Fruit fly (Drosophila melanogaster) whole organism, embryonic: ENCODE data around the gene CG17754.

Source experiments
- Ada2b ChIP-seq: fragments of 200-800 bp; sonication (Bioruptor generic); IDR thresholded peaks from 2 replicates; pipeline ENCODE4 v1.3.6; 2022; ENCODE audit warnings: missing biosample characterization, missing genetic modification characterization
- Atf6 ChIP-seq: fragments of 200-800 bp; sonication (Bioruptor generic); IDR thresholded peaks from 2 replicates; pipeline ENCODE4 v1.3.6; 2022; ENCODE audit warnings: missing biosample characterization, missing genetic modification characterization
- Bteb2 ChIP-seq: fragments of 200-800 bp; sonication (Bioruptor generic); optimal IDR thresholded peaks from 2 replicates; lab custom pipeline; 2016; ENCODE audit warnings: missing biosample characterization, missing genetic modification characterization
- CG10543 ChIP-seq: fragments of 200-800 bp; sonication (Bioruptor generic); optimal IDR thresholded peaks from 3 replicates; lab custom pipeline; 2017; ENCODE audit warnings: missing biosample characterization, mild to moderate bottlenecking, missing genetic modification characterization, moderate library complexity
- CG10565 ChIP-seq: fragments of 200-800 bp; sonication (Bioruptor generic); optimal IDR thresholded peaks from 3 replicates; lab custom pipeline; 2016; ENCODE audit warnings: missing biosample characterization, mild to moderate bottlenecking, missing genetic modification characterization
- CG14667 ChIP-seq: fragments of 200-800 bp; sonication (Bioruptor generic); IDR thresholded peaks from 2 replicates; pipeline ENCODE4 v1.3.6; 2022; ENCODE audit warnings: missing biosample characterization, missing genetic modification characterization
- CG15269 ChIP-seq: fragments of 200-800 bp; sonication (Bioruptor generic); optimal IDR thresholded peaks from 2 replicates; lab custom pipeline; 2018; ENCODE audit warnings: missing biosample characterization, mild to moderate bottlenecking, missing genetic modification characterization, moderate library complexity
- CG16863 ChIP-seq: fragments of 200-800 bp; sonication (Bioruptor generic); optimal IDR thresholded peaks from 3 replicates; lab custom pipeline; 2016; ENCODE audit warnings: missing biosample characterization, missing genetic modification characterization
- CG17359 ChIP-seq: fragments of 200-800 bp; sonication (Bioruptor generic); optimal IDR thresholded peaks from 3 replicates; lab custom pipeline; 2018; ENCODE audit warnings: missing biosample characterization, mild to moderate bottlenecking, missing genetic modification characterization, moderate library complexity
- CG17361 ChIP-seq: fragments of 200-800 bp; sonication (Bioruptor generic); IDR thresholded peaks from 3 replicates; pipeline ENCODE4 v1.3.6; 2022; ENCODE audit warnings: missing biosample characterization, missing genetic modification characterization
- CG17829 ChIP-seq: fragments of 200-800 bp; optimal IDR thresholded peaks from 2 replicates; lab custom pipeline; 2019; ENCODE audit warnings: missing biosample characterization, mild to moderate bottlenecking, missing genetic modification characterization, moderate library complexity
- CG17912 ChIP-seq: fragments of 200-800 bp; sonication (Bioruptor generic); optimal IDR thresholded peaks from 2 replicates; lab custom pipeline; 2018; ENCODE audit warnings: missing biosample characterization, mild to moderate bottlenecking, missing genetic modification characterization
- CG18262 ChIP-seq: fragments of 200-800 bp; optimal IDR thresholded peaks from 3 replicates; lab custom pipeline; 2019; ENCODE audit warnings: missing biosample characterization, mild to moderate bottlenecking, missing genetic modification characterization, moderate library complexity
- CG3065 ChIP-seq: fragments of 200-800 bp; sonication (Bioruptor generic); optimal IDR thresholded peaks from 2 replicates; lab custom pipeline; 2016; ENCODE audit warnings: missing biosample characterization, missing genetic modification characterization
- CG32767 ChIP-seq: fragments of 200-800 bp; sonication (Bioruptor generic); IDR thresholded peaks from 2 replicates; pipeline ENCODE4 v1.3.6; 2022; ENCODE audit warnings: missing biosample characterization, missing genetic modification characterization
- CG43689 ChIP-seq: fragments of 200-800 bp; sonication (Bioruptor generic); IDR thresholded peaks from 2 replicates; pipeline ENCODE4 v1.3.6; 2022; ENCODE audit warnings: missing biosample characterization, missing genetic modification characterization
- CG4820 ChIP-seq: fragments of 200-800 bp; sonication (Bioruptor generic); optimal IDR thresholded peaks from 3 replicates; lab custom pipeline; 2016; ENCODE audit warnings: missing biosample characterization, missing genetic modification characterization
- CG5953 ChIP-seq: fragments of 200-800 bp; sonication (Bioruptor generic); IDR thresholded peaks from 2 replicates; pipeline ENCODE4 v1.3.6; 2022; ENCODE audit warnings: missing biosample characterization, missing genetic modification characterization
- CG6175 ChIP-seq: fragments of 200-800 bp; sonication (Bioruptor generic); IDR thresholded peaks from 3 replicates; pipeline ENCODE4 v1.3.6; 2022; ENCODE audit warnings: missing biosample characterization, missing genetic modification characterization
- CG7786 ChIP-seq: fragments of 200-800 bp; sonication (Bioruptor generic); optimal IDR thresholded peaks from 2 replicates; lab custom pipeline; 2016; ENCODE audit warnings: missing biosample characterization, missing genetic modification characterization
- CG8765 ChIP-seq: fragments of 200-800 bp; sonication (Bioruptor generic); IDR thresholded peaks from 2 replicates; pipeline ENCODE4 v1.3.6; 2022; ENCODE audit warnings: missing biosample characterization, missing genetic modification characterization
- CG9609 ChIP-seq: fragments of 200-800 bp; sonication (Bioruptor generic); optimal IDR thresholded peaks from 3 replicates; lab custom pipeline; 2016; ENCODE audit warnings: missing biosample characterization, missing genetic modification characterization
- CkIIα-i1 ChIP-seq: fragments of 200-800 bp; sonication (Bioruptor generic); IDR thresholded peaks from 2 replicates; pipeline ENCODE4 v1.3.6; 2022; ENCODE audit warnings: missing biosample characterization, missing genetic modification characterization
- Dek ChIP-seq: fragments of 200-800 bp; sonication (Bioruptor generic); optimal IDR thresholded peaks from 3 replicates; lab custom pipeline; 2019; ENCODE audit warnings: missing biosample characterization, mild to moderate bottlenecking, missing genetic modification characterization, moderate library complexity
- Doc3 ChIP-seq: fragments of 200-800 bp; sonication (Bioruptor generic); IDR thresholded peaks from 3 replicates; pipeline ENCODE4 v1.3.6; 2022; ENCODE audit warnings: missing biosample characterization, missing genetic modification characterization; ENCODE audit not compliant: partially characterized antibody
- Fer2 ChIP-seq: fragments of 200-800 bp; sonication (Bioruptor generic); optimal IDR thresholded peaks from 2 replicates; lab custom pipeline; 2018; ENCODE audit warnings: missing biosample characterization, mild to moderate bottlenecking, missing genetic modification characterization, moderate library complexity
- H15 ChIP-seq: fragments of 200-800 bp; sonication (Bioruptor generic); IDR thresholded peaks from 3 replicates; pipeline ENCODE4 v1.3.6; 2022; ENCODE audit warnings: missing biosample characterization, missing genetic modification characterization
- HLH4C ChIP-seq: fragments of 200-800 bp; sonication (Bioruptor generic); IDR thresholded peaks from 3 replicates; pipeline ENCODE4 v1.3.6; 2022; ENCODE audit warnings: missing biosample characterization, missing genetic modification characterization; ENCODE audit not compliant: partially characterized antibody
- HLHmδ ChIP-seq: fragments of 200-800 bp; sonication (Bioruptor generic); optimal IDR thresholded peaks from 2 replicates; lab custom pipeline; 2018; ENCODE audit warnings: missing biosample characterization, mild to moderate bottlenecking, missing genetic modification characterization, moderate library complexity
- Hand ChIP-seq: fragments of 200-800 bp; sonication (Bioruptor generic); optimal IDR thresholded peaks from 2 replicates; lab custom pipeline; 2017; ENCODE audit warnings: mild to moderate bottlenecking, missing biosample characterization, missing genetic modification reagents, missing genetic modification characterization
- Hmx ChIP-seq: fragments of 200-800 bp; sonication (Bioruptor generic); optimal IDR thresholded peaks from 2 replicates; lab custom pipeline; 2016; ENCODE audit warnings: missing biosample characterization, missing genetic modification characterization
- Mes4 ChIP-seq: fragments of 200-800 bp; sonication (Bioruptor generic); optimal IDR thresholded peaks from 2 replicates; lab custom pipeline; 2016; ENCODE audit warnings: missing biosample characterization, missing genetic modification characterization
- Mrtf ChIP-seq: fragments of 200-800 bp; sonication (Bioruptor generic); IDR thresholded peaks from 3 replicates; pipeline ENCODE4 v1.3.6; 2022; ENCODE audit warnings: missing biosample characterization, missing genetic modification characterization
- Six4 ChIP-seq: fragments of 200-800 bp; sonication (Bioruptor generic); optimal IDR thresholded peaks from 2 replicates; lab custom pipeline; 2016; ENCODE audit warnings: missing biosample characterization, missing genetic modification characterization
- Ssrp ChIP-seq: fragments of 200-800 bp; sonication (Bioruptor generic); optimal IDR thresholded peaks from 2 replicates; lab custom pipeline; 2018; ENCODE audit warnings: missing biosample characterization, mild to moderate bottlenecking, missing genetic modification characterization, moderate library complexity
- ase ChIP-seq: fragments of 200-800 bp; sonication (Bioruptor generic); IDR thresholded peaks from 3 replicates; pipeline ENCODE4 v1.3.6; 2022; ENCODE audit warnings: missing biosample characterization, missing genetic modification characterization
- chn ChIP-seq: fragments of 200-800 bp; sonication (Bioruptor generic); optimal IDR thresholded peaks from 2 replicates; lab custom pipeline; 2016; ENCODE audit warnings: missing biosample characterization, missing genetic modification characterization
- corto ChIP-seq: fragments of 200-800 bp; sonication (Bioruptor generic); optimal IDR thresholded peaks from 2 replicates; lab custom pipeline; 2016; ENCODE audit warnings: missing biosample characterization, mild to moderate bottlenecking, missing genetic modification characterization, moderate library complexity
- disco-r ChIP-seq: fragments of 200-800 bp; sonication (Bioruptor generic); optimal IDR thresholded peaks from 2 replicates; lab custom pipeline; 2016; ENCODE audit warnings: missing biosample characterization, missing genetic modification characterization
- dmrt99B ChIP-seq: fragments of 200-800 bp; sonication (Bioruptor generic); optimal IDR thresholded peaks from 2 replicates; lab custom pipeline; 2018; ENCODE audit warnings: missing biosample characterization, mild to moderate bottlenecking, missing genetic modification characterization, moderate library complexity
- ftz-f1 ChIP-seq: fragments of 200-800 bp; sonication (Bioruptor generic); optimal IDR thresholded peaks from 2 replicates; lab custom pipeline; 2016; ENCODE audit warnings: missing biosample characterization, missing genetic modification characterization
- lab ChIP-seq: fragments of 200-800 bp; sonication (Bioruptor generic); optimal IDR thresholded peaks from 3 replicates; lab custom pipeline; 2017; ENCODE audit warnings: missing biosample characterization, missing genetic modification characterization, mild to moderate bottlenecking, moderate library complexity, missing genetic modification reagents
- nom ChIP-seq: fragments of 200-800 bp; sonication (Bioruptor generic); optimal IDR thresholded peaks from 2 replicates; lab custom pipeline; 2017; ENCODE audit warnings: missing biosample characterization, missing genetic modification characterization, mild to moderate bottlenecking, moderate library complexity, missing genetic modification reagents
- onecut ChIP-seq: fragments of 200-800 bp; sonication (Bioruptor generic); IDR thresholded peaks from 2 replicates; pipeline ENCODE4 v1.3.6; 2022; ENCODE audit warnings: missing biosample characterization, missing genetic modification characterization
- sug ChIP-seq: fragments of 200-800 bp; optimal IDR thresholded peaks from 2 replicates; lab custom pipeline; 2019; ENCODE audit warnings: missing biosample characterization, mild to moderate bottlenecking, missing genetic modification characterization, moderate library complexity
- tgo ChIP-seq: fragments of 200-800 bp; sonication (Bioruptor generic); IDR thresholded peaks from 3 replicates; pipeline ENCODE4 v1.3.6; 2022; ENCODE audit warnings: missing biosample characterization, missing genetic modification characterization
- usp ChIP-seq: fragments of >200 bp; optimal IDR thresholded peaks from 2 replicates; lab custom pipeline; 2017; ENCODE audit warnings: missing biosample characterization, missing genetic modification characterization
- vfl ChIP-seq: fragments of 200-800 bp; sonication (Bioruptor generic); optimal IDR thresholded peaks from 2 replicates; lab custom pipeline; 2016; ENCODE audit warnings: missing biosample characterization, missing genetic modification characterization
- yki ChIP-seq: fragments of >200 bp; optimal IDR thresholded peaks from 3 replicates; lab custom pipeline; 2018
- z ChIP-seq: fragments of 200-800 bp; sonication (Bioruptor generic); IDR thresholded peaks from 3 replicates; pipeline ENCODE4 v1.3.6; 2022; ENCODE audit warnings: missing biosample characterization, missing genetic modification characterization

CG17754 gene

dm6 chrX:9201866-9202681 lies 48.1 kb upstream of the CG17754 start (continued):
- peak; percentile 54; the same call in 1 of the 2 replicates for TF ChIP-seq CkIIα-i1 (GFP tag; lab: Robert Waterston, UW)
- TF ChIP-seq Hand (GFP tag; lab: Kevin White, UChicago): peak; percentile 72
- peak; percentile 76 for TF ChIP-seq CG10543
- no peak for TF ChIP-seq chn (GFP tag; lab: Kevin White, UChicago)
- peak; percentile 59; the same call in 1 of the 3 replicates for TF ChIP-seq ase (GFP tag; lab: Robert Waterston, UW)
- TF ChIP-seq CG10565 (GFP tag; lab: Kevin White, UChicago): no peak
- no peak for TF ChIP-seq nom (GFP tag; lab: Kevin White, UChicago)
- TF ChIP-seq Six4 (GFP tag; lab: Kevin White, UChicago): no peak
- TF ChIP-seq CG17359: peak; percentile 60
- TF ChIP-seq CG5953: no peak
- peak; percentile 70; the same call in 2 of the 3 replicates for TF ChIP-seq H15
- TF ChIP-seq Fer2 (tag; lab: Kevin White, UChicago): peak; percentile 46
- TF ChIP-seq Ssrp (tag; lab: Kevin White, UChicago): no peak
- TF ChIP-seq onecut (GFP tag; lab: Robert Waterston, UW): peak; percentile 47; the same call in 1 of the 2 replicates
- no peak for TF ChIP-seq vfl (GFP tag; lab: Kevin White, UChicago)
- TF ChIP-seq Doc3 (GFP tag; lab: Robert Waterston, UW): no peak
- no peak for TF ChIP-seq HLHmδ (GFP tag; lab: Kevin White, UChicago)
- TF ChIP-seq Bteb2 (GFP tag; lab: Kevin White, UChicago): no peak
- TF ChIP-seq Ada2b (GFP tag; lab: Robert Waterston, UW): peak; percentile 79
- TF ChIP-seq Atf6 (GFP tag; lab: Robert Waterston, UW): peak; percentile 88
- peak; percentile 59 for TF ChIP-seq dmrt99B
- TF ChIP-seq ftz-f1 (GFP tag; lab: Kevin White, UChicago): no peak
- no peak for TF ChIP-seq CG4820 (GFP tag; lab: Kevin White, UChicago)
- peak; percentile 79; the same call in 2 of the 3 replicates for TF ChIP-seq CG17361 (GFP tag; lab: Robert Waterston, UW)
- TF ChIP-seq CG14667 (GFP tag; lab: Robert Waterston, UW): peak; percentile 55
- TF ChIP-seq tgo (GFP tag; lab: Robert Waterston, UW): peak; percentile 82; the same call in 2 of the 3 replicates
- no peak for TF ChIP-seq usp (GFP tag; lab: Kevin White, UChicago)
- TF ChIP-seq CG17912 (GFP tag; lab: Kevin White, UChicago): no peak
- TF ChIP-seq Hmx: no peak
- TF ChIP-seq Mrtf: peak; percentile 81; the same call in 2 of the 3 replicates
- no peak for TF ChIP-seq corto (GFP tag; lab: Kevin White, UChicago)
- TF ChIP-seq CG7786 (GFP tag; lab: Kevin White, UChicago): peak; percentile 31
- TF ChIP-seq CG15269: peak; percentile 84
- no peak for TF ChIP-seq disco-r
- peak; percentile 95 for TF ChIP-seq lab (GFP tag; lab: Kevin White, UChicago)
- TF ChIP-seq CG16863 (GFP tag; lab: Kevin White, UChicago): no peak
- TF ChIP-seq sug (tag; lab: Kevin White, UChicago): peak; percentile 54
- TF ChIP-seq Mes4: no peak
- no peak for TF ChIP-seq z (GFP tag; lab: Robert Waterston, UW)
- TF ChIP-seq Dek (tag; lab: Kevin White, UChicago): peak; percentile 82
- TF ChIP-seq CG6175 (GFP tag; lab: Robert Waterston, UW): peak; percentile 82
- peak; percentile 41 for TF ChIP-seq CG17829
- TF ChIP-seq CG9609 (GFP tag; lab: Kevin White, UChicago): peak; percentile 37
- peak; percentile 53; the same call in 1 of the 2 replicates for TF ChIP-seq CG43689
- no peak for TF ChIP-seq CG3065
- peak; percentile 64 for TF ChIP-seq CG18262 (tag; lab: Kevin White, UChicago)
- peak; percentile 56; the same call in 1 of the 2 replicates for TF ChIP-seq CG8765 (GFP tag; lab: Robert Waterston, UW)
- no peak for TF ChIP-seq HLH4C
- TF ChIP-seq yki (lab: Kevin White, UChicago): no peak
- no peak for TF ChIP-seq CG32767 (GFP tag; lab: Robert Waterston, UW)
